Fruit fly (Drosophila melanogaster): ENCODE measurements around the gene CG32199.

The CG32199 gene

dm6 chr3L:18628458-18628857 lies 16.8 kb downstream of the CG32199 start (continued):
- TF ChIP-seq crol (GFP tag; IDR thresholded peaks at IDR 0.05) (peak; percentile 79), CG2889 (GFP tag; IDR thresholded peaks at IDR 0.05) (no peak), CG13123 (GFP tag; optimal IDR thresholded peaks at IDR 0.05) (no peak), chinmo (GFP tag; IDR thresholded peaks at IDR 0.05; ENCODE audit: partially characterized antibody) (peak; percentile 66; the same call in 1 of the 4 replicates), insv (GFP tag; optimal IDR thresholded peaks at IDR 0.05) (no peak), CG12942 (GFP tag; optimal IDR thresholded peaks at IDR 0.05) (no peak), rib (GFP tag; IDR thresholded peaks at IDR 0.05) (peak; percentile 65; the same call in 1 of the 2 replicates)

dm6 chr3L:18629874-18630273 lies 18.2 kb downstream of the CG32199 start:
- TF ChIP-seq wek (GFP tag; optimal IDR thresholded peaks at IDR 0.05) (no peak), Abd-B (GFP tag; optimal IDR thresholded peaks at IDR 0.05) (no peak), CG31388 (GFP tag; optimal IDR thresholded peaks at IDR 0.05) (no peak), D (optimal IDR thresholded peaks at IDR 0.05) (no peak), D (GFP tag; optimal IDR thresholded peaks at IDR 0.05) (no peak), CG13894 (tag; optimal IDR thresholded peaks at IDR 0.05) (peak; percentile 55), Stat92E (GFP tag; optimal IDR thresholded peaks at IDR 0.05) (peak in 1 of 3 experiments; percentile 97), CG11093 (GFP tag; IDR thresholded peaks at IDR 0.05) (no peak), CG8290 (GFP tag; optimal IDR thresholded peaks at IDR 0.05) (peak; percentile 28), CG8290 (tag; optimal IDR thresholded peaks at IDR 0.05) (no peak), CG2199 (GFP tag; IDR thresholded peaks at IDR 0.05) (peak; percentile 86), crol (GFP tag; IDR thresholded peaks at IDR 0.05) (peak; percentile 59; the same call in 1 of the 2 replicates), gsb-n (tag; optimal IDR thresholded peaks at IDR 0.05) (peak; percentile 28), NC2β (GFP tag; optimal IDR thresholded peaks at IDR 0.05) (no peak), CG18599 (GFP tag; optimal IDR thresholded peaks at IDR 0.05) (peak; percentile 13), C15 (GFP tag; IDR thresholded peaks at IDR 0.05) (no peak), CG42726 (GFP tag; IDR thresholded peaks at IDR 0.05; ENCODE audit: partially characterized antibody) (no peak), croc (GFP tag; conservative IDR thresholded peaks at IDR 0.05) (no peak), tap (tag; optimal IDR thresholded peaks at IDR 0.05) (no peak), cad (GFP tag; optimal IDR thresholded peaks at IDR 0.05) (no peak), p53 (GFP tag; optimal IDR thresholded peaks at IDR 0.05) (no peak), zen (tag; optimal IDR thresholded peaks at IDR 0.05) (peak; percentile 0), Chrac-16 (GFP tag; optimal IDR thresholded peaks at IDR 0.05) (no peak)

DNA sequence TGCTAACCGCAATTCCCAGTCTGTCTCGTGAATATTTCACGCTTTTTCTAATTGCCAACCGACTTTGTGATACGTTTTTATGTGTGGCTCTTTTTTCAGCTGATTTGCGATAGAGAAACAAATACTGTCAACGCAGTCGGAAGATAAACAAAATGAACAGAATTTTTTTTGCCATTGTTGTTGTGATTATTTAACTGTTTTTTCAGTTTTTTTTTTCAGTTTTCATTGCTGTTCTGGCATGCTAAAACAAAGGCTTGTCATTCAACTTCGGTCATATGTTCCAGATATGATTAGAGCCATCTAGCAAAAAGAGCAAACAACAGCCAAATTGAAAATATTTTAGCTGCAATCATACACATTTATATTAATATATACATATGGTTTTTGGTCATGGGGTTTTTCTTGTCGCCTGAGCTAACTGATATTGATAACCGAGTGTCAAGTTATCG lies 20.5 kb downstream of the CG32199 start:
- no peak for TF ChIP-seq hb (GFP tag; IDR thresholded peaks at IDR 0.05; ENCODE audit: partially characterized antibody)
- TF ChIP-seq crol (GFP tag; IDR thresholded peaks at IDR 0.05) = no peak
- no peak for TF ChIP-seq sisA (GFP tag; IDR thresholded peaks at IDR 0.05)
- no peak for TF ChIP-seq CG10274 (GFP tag; optimal IDR thresholded peaks at IDR 0.05)
- no peak for TF ChIP-seq Ptx1 (GFP tag; IDR thresholded peaks at IDR 0.05)
- no peak for TF ChIP-seq BEAF-32 (GFP tag; optimal IDR thresholded peaks at IDR 0.05)
- no peak for TF ChIP-seq CG8359 (GFP tag; optimal IDR thresholded peaks at IDR 0.05; ENCODE audit: borderline replicate concordance)
- no peak for TF ChIP-seq sr (GFP tag; IDR thresholded peaks at IDR 0.05)
- TF ChIP-seq CkIIα-i1 (GFP tag; IDR thresholded peaks at IDR 0.05) = no peak
- peak; percentile 52 for TF ChIP-seq sd (tag; optimal IDR thresholded peaks at IDR 0.05)
- TF ChIP-seq CG34224 (GFP tag; IDR thresholded peaks at IDR 0.05; ENCODE audit: partially characterized antibody) = no peak
- TF ChIP-seq Xrp1 (GFP tag; IDR thresholded peaks at IDR 0.05) = no peak
- no peak for TF ChIP-seq CG8281 (tag; optimal IDR thresholded peaks at IDR 0.05)
- TF ChIP-seq CG12391 (tag; optimal IDR thresholded peaks at IDR 0.05) = no peak
- no peak for TF ChIP-seq Chrac-16 (GFP tag; optimal IDR thresholded peaks at IDR 0.05)
- TF ChIP-seq CG17328 (GFP tag; IDR thresholded peaks at IDR 0.05) = no peak
- TF ChIP-seq ab (GFP tag; optimal IDR thresholded peaks at IDR 0.05) = no peak
- TF ChIP-seq cg (GFP tag; optimal IDR thresholded peaks at IDR 0.05) = no peak
- TF ChIP-seq Meics (GFP tag; optimal IDR thresholded peaks at IDR 0.05) = no peak
- TF ChIP-seq nerfin-1 (tag; optimal IDR thresholded peaks at IDR 0.05) = no peak
- no peak for TF ChIP-seq Sox102F (GFP tag; optimal IDR thresholded peaks at IDR 0.05)
- peak; percentile 35 for TF ChIP-seq CG17568 (GFP tag; optimal IDR thresholded peaks at IDR 0.05)
- TF ChIP-seq sug (tag; optimal IDR thresholded peaks at IDR 0.05) = peak; percentile 56

Data from whole organism, embryonic.